Fruit fly (Drosophila melanogaster): ENCODE measurements around the gene CG31279.

Gene CG31279

DNA sequence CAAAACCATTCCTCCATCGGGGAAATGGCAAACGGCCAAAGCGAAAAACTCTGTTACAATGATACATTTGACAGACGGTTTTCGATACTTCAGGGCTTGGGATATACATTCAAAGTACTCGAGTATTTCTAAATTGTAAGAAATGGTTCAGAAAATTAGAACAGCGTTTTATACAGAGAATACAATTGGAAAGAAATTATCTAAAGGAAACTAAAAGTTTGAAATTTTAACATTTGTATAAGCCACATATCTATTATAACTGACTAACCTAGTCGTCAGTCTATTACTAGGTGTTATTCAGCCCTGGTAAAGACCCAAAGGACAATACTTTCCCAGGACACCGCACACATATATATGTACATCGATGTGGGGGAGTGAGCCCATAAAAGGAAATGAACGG lies 46.0 kb downstream of the CG31279 start (continued):
- peak; percentile 18 for TF ChIP-seq phol (tag; optimal IDR thresholded peaks at IDR 0.05)
- TF ChIP-seq usp (GFP tag; optimal IDR thresholded peaks at IDR 0.05) = no peak
- TF ChIP-seq CG1233 (GFP tag; optimal IDR thresholded peaks at IDR 0.05) = peak; percentile 17
- TF ChIP-seq grau (tag; optimal IDR thresholded peaks at IDR 0.05) = peak; percentile 56
- TF ChIP-seq CG15696 (tag; optimal IDR thresholded peaks at IDR 0.05) = peak; percentile 58
- no peak for TF ChIP-seq Oaz (GFP tag; IDR thresholded peaks at IDR 0.05)
- peak; percentile 58 for TF ChIP-seq CG2120 (GFP tag; optimal IDR thresholded peaks at IDR 0.05)
- peak; percentile 29 for TF ChIP-seq CG17829 (tag; optimal IDR thresholded peaks at IDR 0.05)
- no peak for TF ChIP-seq CG11696 (GFP tag; IDR thresholded peaks at IDR 0.05)
- TF ChIP-seq sob (GFP tag; IDR thresholded peaks at IDR 0.05) = no peak
- TF ChIP-seq Hand (GFP tag; optimal IDR thresholded peaks at IDR 0.05) = peak; percentile 50
- peak; percentile 31 for TF ChIP-seq CG2712 (tag; optimal IDR thresholded peaks at IDR 0.05)
- TF ChIP-seq CG34376 (GFP tag; optimal IDR thresholded peaks at IDR 0.05) = peak; percentile 64
- TF ChIP-seq CG13624 (GFP tag; optimal IDR thresholded peaks at IDR 0.05) = peak; percentile 3
- TF ChIP-seq CG13424 (tag; optimal IDR thresholded peaks at IDR 0.05) = peak; percentile 59
- TF ChIP-seq twi (tag; optimal IDR thresholded peaks at IDR 0.05) = no peak
- TF ChIP-seq CG18262 (tag; optimal IDR thresholded peaks at IDR 0.05) = peak; percentile 49
- no peak for TF ChIP-seq CG4404 (GFP tag; IDR thresholded peaks at IDR 0.05)
- TF ChIP-seq ems (GFP tag; optimal IDR thresholded peaks at IDR 0.05) = no peak
- TF ChIP-seq Med (GFP tag) = peak; percentile 56
- TF ChIP-seq CoRest (tag; optimal IDR thresholded peaks at IDR 0.05) = peak; percentile 52
- TF ChIP-seq croc (GFP tag; conservative IDR thresholded peaks at IDR 0.05) = no peak
- TF ChIP-seq CG9797 (GFP tag; optimal IDR thresholded peaks at IDR 0.05) = no peak
- peak; percentile 44 for TF ChIP-seq PHDP (tag; optimal IDR thresholded peaks at IDR 0.05)
- TF ChIP-seq CG17361 (GFP tag; IDR thresholded peaks at IDR 0.05) = peak; percentile 24; the same call in 1 of the 3 replicates
- peak; percentile 49 for TF ChIP-seq CG12299 (tag; optimal IDR thresholded peaks at IDR 0.05)
- no peak for TF ChIP-seq emc (GFP tag; optimal IDR thresholded peaks at IDR 0.05)
- TF ChIP-seq CG11695 (GFP tag; IDR thresholded peaks at IDR 0.05) = 0 out of 3 replicates have a peak, but pooled peaks have one; percentile 16
- peak; percentile 71 for TF ChIP-seq Fer1 (GFP tag; optimal IDR thresholded peaks at IDR 0.05)
- no peak for TF ChIP-seq CG18476 (GFP tag; optimal IDR thresholded peaks at IDR 0.05)
- peak; percentile 54; the same call in 2 of the 3 replicates for TF ChIP-seq row (GFP tag; IDR thresholded peaks at IDR 0.05)
- TF ChIP-seq ftz-f1 (GFP tag; optimal IDR thresholded peaks at IDR 0.05) = no peak
- no peak for TF ChIP-seq CG6854 (GFP tag; optimal IDR thresholded peaks at IDR 0.05)
- peak; percentile 50 for TF ChIP-seq Meics (GFP tag; optimal IDR thresholded peaks at IDR 0.05)
- TF ChIP-seq CG8388 (GFP tag; optimal IDR thresholded peaks at IDR 0.05) = no peak
- peak; percentile 55 for TF ChIP-seq CG3281 (GFP tag; optimal IDR thresholded peaks at IDR 0.05)
- TF ChIP-seq CG8944 (GFP tag; optimal IDR thresholded peaks at IDR 0.05) = no peak
- peak; percentile 31 for TF ChIP-seq CG9727 (GFP tag; optimal IDR thresholded peaks at IDR 0.05)
- peak; percentile 20 for TF ChIP-seq tin (GFP tag; optimal IDR thresholded peaks at IDR 0.05)
- TF ChIP-seq CG10267 (tag; optimal IDR thresholded peaks at IDR 0.05) = peak; percentile 32
- TF ChIP-seq CG12155 (GFP tag; optimal IDR thresholded peaks at IDR 0.05) = peak; percentile 7
- TF ChIP-seq CG7839 (tag; optimal IDR thresholded peaks at IDR 0.05) = peak; percentile 67
- no peak for TF ChIP-seq sqz (GFP tag; optimal IDR thresholded peaks at IDR 0.05)
- TF ChIP-seq NK7.1 (GFP tag; optimal IDR thresholded peaks at IDR 0.05) = no peak
- TF ChIP-seq CG10147 (GFP tag; optimal IDR thresholded peaks at IDR 0.05) = peak; percentile 47
- TF ChIP-seq pnt (GFP tag; optimal IDR thresholded peaks at IDR 0.05) = no peak
- TF ChIP-seq salm (tag; optimal IDR thresholded peaks at IDR 0.05) = no peak
- TF ChIP-seq crp (GFP tag; optimal IDR thresholded peaks at IDR 0.05) = no peak
- no peak for TF ChIP-seq CG33557 (GFP tag; optimal IDR thresholded peaks at IDR 0.05)
- TF ChIP-seq CG17385 (GFP tag; optimal IDR thresholded peaks at IDR 0.05) = peak; percentile 17
- TF ChIP-seq tgo (GFP tag; IDR thresholded peaks at IDR 0.05) = 0 out of 3 replicates have a peak, but pooled peaks have one; percentile 30

Data from whole organism, embryonic.